Fruit fly (Drosophila melanogaster) whole organism, embryonic: Measurements from ENCODE around the gene CIA30.

Source experiments
- Abd-B ChIP-seq: fragments of 200-800 bp; sonication (Bioruptor generic); optimal IDR thresholded peaks from 2 replicates; lab custom pipeline; 2018; ENCODE audit warnings: missing biosample characterization, mild to moderate bottlenecking, missing genetic modification characterization, moderate library complexity
- CG17802 ChIP-seq: fragments of 200-800 bp; sonication (Bioruptor generic); optimal IDR thresholded peaks from 2 replicates; lab custom pipeline; 2018; ENCODE audit warnings: missing biosample characterization, mild to moderate bottlenecking, missing genetic modification characterization, moderate library complexity
- CG2202 ChIP-seq: fragments of 200-800 bp; sonication (Bioruptor generic); optimal IDR thresholded peaks from 2 replicates; lab custom pipeline; 2018; ENCODE audit warnings: missing biosample characterization, mild to moderate bottlenecking, missing genetic modification characterization
- CG8765 ChIP-seq: fragments of 200-800 bp; sonication (Bioruptor generic); IDR thresholded peaks from 2 replicates; pipeline ENCODE4 v1.3.6; 2022; ENCODE audit warnings: missing biosample characterization, missing genetic modification characterization
- ato ChIP-seq: fragments of 200-800 bp; sonication (Bioruptor generic); IDR thresholded peaks from 2 replicates; pipeline ENCODE4 v1.3.6; 2022; ENCODE audit warnings: missing biosample characterization, missing genetic modification characterization; ENCODE audit not compliant: partially characterized antibody
- dmrt11E ChIP-seq: fragments of 200-800 bp; sonication (Bioruptor generic); optimal IDR thresholded peaks from 3 replicates; lab custom pipeline; 2018; ENCODE audit warnings: missing biosample characterization, mild to moderate bottlenecking, missing genetic modification characterization, moderate library complexity
- emc ChIP-seq: fragments of 200-800 bp; sonication (Bioruptor generic); optimal IDR thresholded peaks from 2 replicates; lab custom pipeline; 2016; ENCODE audit warnings: missing biosample characterization, missing genetic modification characterization
- knrl ChIP-seq: fragments of 200-800 bp; sonication (Bioruptor generic); IDR thresholded peaks from 3 replicates; pipeline ENCODE4 v1.3.6; 2022; ENCODE audit warnings: missing biosample characterization, missing genetic modification characterization; ENCODE audit not compliant: partially characterized antibody
- schlank ChIP-seq: fragments of 200-800 bp; sonication (Bioruptor generic); optimal IDR thresholded peaks from 2 replicates; lab custom pipeline; 2018; ENCODE audit warnings: missing biosample characterization, mild to moderate bottlenecking, missing genetic modification characterization
- tna ChIP-seq: fragments of 200-800 bp; sonication (Bioruptor generic); IDR thresholded peaks from 2 replicates; pipeline ENCODE4 v1.3.6; 2022; ENCODE audit warnings: missing biosample characterization, missing genetic modification characterization; ENCODE audit not compliant: partially characterized antibody

DNA sequence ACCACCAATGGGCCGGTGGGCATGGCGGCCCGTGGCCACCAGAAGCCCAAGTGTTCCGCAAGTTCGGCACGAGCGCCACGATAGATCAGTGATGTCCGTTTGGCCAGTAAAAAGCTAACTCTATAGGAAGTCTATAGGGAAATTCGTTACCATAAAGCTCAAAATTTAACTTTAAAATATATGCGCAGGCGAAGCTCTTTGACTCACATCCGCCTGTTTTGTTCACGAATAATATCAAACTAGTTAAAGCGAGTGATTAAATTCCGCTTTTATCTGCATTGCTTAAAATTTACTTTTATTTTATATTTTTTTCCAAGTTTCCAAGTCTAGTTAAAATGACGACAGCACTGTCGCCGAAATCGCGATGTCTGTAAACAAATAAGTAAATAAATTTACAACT lies 20.9 kb downstream of the CIA30 start:
- TF ChIP-seq CG2202: no peak
- no peak for TF ChIP-seq CG8765 (GFP tag; lab: Robert Waterston, UW)
- no peak for TF ChIP-seq ato (GFP tag; lab: Robert Waterston, UW)
- no peak for TF ChIP-seq tna
- no peak for TF ChIP-seq schlank (tag; lab: Kevin White, UChicago)
- TF ChIP-seq emc (GFP tag; lab: Kevin White, UChicago): no peak
- no peak for TF ChIP-seq CG17802 (tag; lab: Kevin White, UChicago)
- no peak for TF ChIP-seq dmrt11E (tag; lab: Kevin White, UChicago)
- TF ChIP-seq Abd-B (GFP tag; lab: Kevin White, UChicago): no peak
- TF ChIP-seq knrl: no peak
